Worm (Caenorhabditis elegans): ENCODE measurements around the gene K11H12.4.

Gene K11H12.4

ce11 chrIV:654526-655440 is 20.9 kb downstream of the K11H12.4 start, which contains the start of the genes rpl-15 and K11H12.8 (continued):
- TF ChIP-seq lsy-27 (tag; optimal IDR thresholded peaks at IDR 0.05; ENCODE audit: borderline replicate concordance, insufficient read depth) (peak; percentile 69), lin-35 (GFP tag; optimal IDR thresholded peaks at IDR 0.05) (peak; percentile 1 to 99 (median 93)), ztf-3 (GFP tag; optimal IDR thresholded peaks at IDR 0.05) (peak; percentile 96), aptf-3 (GFP tag; IDR thresholded peaks at IDR 0.05) (peak; percentile 77; the same call in 1 of the 2 replicates), hlh-26 (GFP tag; conservative IDR thresholded peaks at IDR 0.05) (no peak), zfh-2 (GFP tag; conservative IDR thresholded peaks at IDR 0.05) (peak; percentile 96), rec-8 (tag; optimal IDR thresholded peaks at IDR 0.05) (peak; percentile 92 to 95), dpl-1 (GFP tag; optimal IDR thresholded peaks at IDR 0.05) (peak; percentile 96), cebp-1 (GFP tag; IDR thresholded peaks at IDR 0.05) (peak; percentile 97), cebp-1 (tag; optimal IDR thresholded peaks at IDR 0.05) (peak; percentile 99), F49E8.2 (tag; optimal IDR thresholded peaks at IDR 0.05; ENCODE audit: insufficient read depth) (peak; percentile 98), akir-1 (GFP tag; optimal IDR thresholded peaks at IDR 0.05) (peak; percentile 91), F39B2.1 (GFP tag; IDR thresholded peaks at IDR 0.05) (peak; percentile 93), ceh-40 (GFP tag; IDR thresholded peaks at IDR 0.05) (peak; percentile 94), attf-3 (GFP tag; conservative IDR thresholded peaks at IDR 0.05) (peak; percentile 91), Y79H2A.3 (GFP tag; conservative IDR thresholded peaks at IDR 0.05) (peak; percentile 99), athp-1 (tag; optimal IDR thresholded peaks at IDR 0.05) (peak; percentile 99), bed-1 (GFP tag; IDR thresholded peaks at IDR 0.05) (peak; percentile 94), let-526 (GFP tag; IDR thresholded peaks at IDR 0.05) (peak; percentile 99), lsl-1 (GFP tag; optimal IDR thresholded peaks at IDR 0.05) (peak; percentile 100), Y53G8AR.9 (GFP tag; conservative IDR thresholded peaks at IDR 0.05) (peak; percentile 100), T07F8.4 (tag; optimal IDR thresholded peaks at IDR 0.05) (peak; percentile 92), xnd-1 (tag; optimal IDR thresholded peaks at IDR 0.05) (peak; percentile 72), rpc-1 (optimal IDR thresholded peaks at IDR 0.05) (peak; percentile 47), rpc-1 (tag; optimal IDR thresholded peaks at IDR 0.05) (peak; percentile 11), snpc-1.1 (tag; optimal IDR thresholded peaks at IDR 0.05; ENCODE audit: insufficient read depth) (peak; percentile 94), ztf-28 (GFP tag; IDR thresholded peaks at IDR 0.05) (peak; percentile 99), madf-8 (GFP tag; conservative IDR thresholded peaks at IDR 0.05) (peak; percentile 91), B0336.3 (GFP tag; IDR thresholded peaks at IDR 0.05) (peak; percentile 100), tbx-9 (tag; optimal IDR thresholded peaks at IDR 0.05; ENCODE audit: borderline replicate concordance) (no peak), lir-1 (GFP tag; conservative IDR thresholded peaks at IDR 0.05) (peak; percentile 99), ceh-79 (tag; optimal IDR thresholded peaks at IDR 0.05) (peak; percentile 95), mxl-1 (tag; optimal IDR thresholded peaks at IDR 0.05) (peak; percentile 64), madf-3 (GFP tag; IDR thresholded peaks at IDR 0.05) (peak; percentile 99), pha-4 (tag; optimal IDR thresholded peaks at IDR 0.05) (peak; percentile 100), F37B4.10 (GFP tag; IDR thresholded peaks at IDR 0.05) (peak; percentile 99), dpff-1 (tag; optimal IDR thresholded peaks at IDR 0.05) (peak; percentile 61), die-1 (tag; optimal IDR thresholded peaks at IDR 0.05) (peak; percentile 95), T26A5.8 (tag; optimal IDR thresholded peaks at IDR 0.05) (peak; percentile 67), nfya-2 (GFP tag; IDR thresholded peaks at IDR 0.05) (peak; percentile 89), fkh-3 (tag; optimal IDR thresholded peaks at IDR 0.05) (peak; percentile 62), F57C9.4 (tag; optimal IDR thresholded peaks at IDR 0.05) (peak; percentile 95), sdz-38 (tag; optimal IDR thresholded peaks at IDR 0.05) (no peak), mcd-1 (GFP tag; IDR thresholded peaks at IDR 0.05) (peak; percentile 98), Y67H2A.10 (GFP tag; conservative IDR thresholded peaks at IDR 0.05) (peak; percentile 99), ets-4 (GFP tag; optimal IDR thresholded peaks at IDR 0.05) (peak; percentile 88)

Data from whole organism, young adult.